Worm (Caenorhabditis elegans): Measurements from ENCODE around the gene abhd-3.2.

The abhd-3.2 gene

DNA sequence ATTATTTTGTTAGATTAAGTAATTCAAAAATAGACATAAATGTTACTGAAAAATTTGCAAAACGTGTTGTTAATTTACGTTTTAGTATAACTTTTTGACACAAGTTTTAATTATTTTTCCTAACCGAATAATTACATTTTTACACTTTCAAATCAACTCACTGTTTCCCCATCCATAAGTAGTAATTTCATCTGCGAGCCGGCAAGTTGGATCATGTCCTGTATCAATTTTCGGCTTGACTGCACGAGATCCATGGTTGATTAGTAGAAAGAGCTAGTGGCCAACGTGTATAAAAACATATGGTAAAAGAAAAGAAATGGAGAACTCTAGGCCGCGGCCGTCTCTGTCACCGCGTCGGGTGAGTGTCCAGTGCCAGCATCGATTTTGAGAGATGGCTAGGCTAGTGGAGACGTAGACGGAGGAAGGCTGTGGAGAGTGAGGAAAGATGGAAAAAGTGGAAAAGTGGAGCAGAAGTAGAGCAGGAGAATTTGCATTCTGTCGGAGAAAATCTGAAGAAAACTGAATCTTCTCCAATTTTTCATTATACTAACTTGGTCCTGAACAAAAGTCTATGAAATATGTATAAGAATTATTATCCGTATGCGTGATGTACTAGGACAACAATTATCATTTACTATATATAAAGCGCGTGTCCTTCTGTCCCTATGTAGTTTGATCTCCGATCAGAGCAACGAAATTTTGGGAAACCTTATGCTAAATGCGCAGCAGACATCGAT lies 3.1 kb downstream of the abhd-3.2 start, which contains the start of gene vps-45 (continued):
- TF ChIP-seq isw-1 (GFP tag; IDR thresholded peaks at IDR 0.05) (peak; percentile 11; the same call in 1 of the 2 replicates), tbx-2 (tag; optimal IDR thresholded peaks at IDR 0.05) (peak; percentile 43), aly-2 (tag; optimal IDR thresholded peaks at IDR 0.05) (no peak), nhr-11 (tag; optimal IDR thresholded peaks at IDR 0.05) (no peak), sptf-1 (tag; optimal IDR thresholded peaks at IDR 0.05) (no peak), fos-1 (tag; optimal IDR thresholded peaks at IDR 0.05) (no peak), unc-86 (tag; optimal IDR thresholded peaks at IDR 0.05) (peak; percentile 14), unc-62 (GFP tag; optimal IDR thresholded peaks at IDR 0.05) (no peak), jun-1 (tag; optimal IDR thresholded peaks at IDR 0.05) (no peak), lin-39 (tag; optimal IDR thresholded peaks at IDR 0.05) (no peak), snpc-4 (tag; optimal IDR thresholded peaks at IDR 0.05) (no peak), snu-23 (GFP tag; optimal IDR thresholded peaks at IDR 0.05) (peak; percentile 65), dsc-1 (tag; optimal IDR thresholded peaks at IDR 0.05) (peak; percentile 57), pax-3 (tag; optimal IDR thresholded peaks at IDR 0.05) (no peak), ceh-88 (GFP tag; IDR thresholded peaks at IDR 0.05) (no peak), lin-13 (GFP tag; optimal IDR thresholded peaks at IDR 0.05) (no peak), sup-37 (GFP tag; optimal IDR thresholded peaks at IDR 0.05) (no peak), ceh-82 (tag; optimal IDR thresholded peaks at IDR 0.05) (peak in 2 of 3 experiments; percentile 12 to 60), nhr-76 (tag; optimal IDR thresholded peaks at IDR 0.05) (no peak), fkh-8 (tag; optimal IDR thresholded peaks at IDR 0.05) (no peak), mep-1 (tag; optimal IDR thresholded peaks at IDR 0.05) (peak; percentile 44), elt-2 (tag; optimal IDR thresholded peaks at IDR 0.05) (peak; percentile 8), egl-27 (tag; optimal IDR thresholded peaks at IDR 0.05) (no peak), mab-9 (GFP tag; IDR thresholded peaks at IDR 0.05) (no peak), ztf-4 (tag; optimal IDR thresholded peaks at IDR 0.05) (no peak), nhr-12 (tag; optimal IDR thresholded peaks at IDR 0.05) (no peak), nhr-84 (tag; optimal IDR thresholded peaks at IDR 0.05) (no peak), hlh-4 (tag; optimal IDR thresholded peaks at IDR 0.05) (no peak), nhr-237 (tag; optimal IDR thresholded peaks at IDR 0.05) (no peak), nhr-71 (tag; optimal IDR thresholded peaks at IDR 0.05) (peak; percentile 42), zip-4 (GFP tag; optimal IDR thresholded peaks at IDR 0.05) (no peak), efl-1 (optimal IDR thresholded peaks at IDR 0.05) (peak; percentile 3 to 6), efl-1 (GFP tag; optimal IDR thresholded peaks at IDR 0.05 in 1 of 2) (no peak), fkh-10 (GFP tag; optimal IDR thresholded peaks at IDR 0.05) (no peak), mdl-1 (tag; optimal IDR thresholded peaks at IDR 0.05) (peak in 1 of 2 experiments; percentile 11), swsn-7 (tag; optimal IDR thresholded peaks at IDR 0.05) (peak; percentile 38)

DNA sequence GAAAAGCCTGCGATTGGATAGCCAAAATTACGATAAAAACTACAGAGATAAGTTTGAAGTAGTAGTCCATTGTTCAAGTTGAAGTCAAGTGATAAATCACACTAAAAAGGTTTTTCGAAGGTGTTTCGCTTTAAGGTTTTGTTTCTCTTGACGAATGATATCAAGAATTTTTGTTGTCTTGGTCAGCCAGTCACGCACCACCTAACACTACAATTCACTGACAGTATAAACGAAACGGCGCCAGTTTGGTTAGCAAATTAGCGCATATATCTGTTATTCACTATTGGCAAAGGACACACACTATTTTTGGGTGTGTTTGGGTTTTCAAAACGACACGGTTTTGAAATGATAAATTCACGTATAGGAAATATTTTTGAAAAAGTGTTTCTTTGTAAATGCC lies 7.7 kb downstream of the abhd-3.2 start, which contains the start of gene C44C1.6:
C44C1.6 (minus strand) TSS at position 199 of the 400 bp plus-strand sequence.
- TF ChIP-seq blmp-1 (tag; optimal IDR thresholded peaks at IDR 0.05) (peak; percentile 63), mef-2 (tag; optimal IDR thresholded peaks at IDR 0.05) (no peak), unc-30 (tag; optimal IDR thresholded peaks at IDR 0.05) (no peak), aly-2 (tag; optimal IDR thresholded peaks at IDR 0.05) (no peak), ceh-90 (tag; optimal IDR thresholded peaks at IDR 0.05) (no peak), skn-1 (tag; optimal IDR thresholded peaks at IDR 0.05) (no peak), zip-4 (GFP tag; optimal IDR thresholded peaks at IDR 0.05) (no peak), ces-1 (GFP tag; optimal IDR thresholded peaks at IDR 0.05) (no peak), snpc-4 (tag; optimal IDR thresholded peaks at IDR 0.05) (no peak), ama-1 (optimal IDR thresholded peaks at IDR 0.05) (no peak), efl-1 (optimal IDR thresholded peaks at IDR 0.05) (no peak), efl-1 (GFP tag; optimal IDR thresholded peaks at IDR 0.05 in 1 of 2) (no peak), nhr-12 (tag; optimal IDR thresholded peaks at IDR 0.05) (no peak), unc-130 (tag; optimal IDR thresholded peaks at IDR 0.05) (peak; percentile 79), mab-9 (GFP tag; IDR thresholded peaks at IDR 0.05) (no peak), alr-1 (tag; optimal IDR thresholded peaks at IDR 0.05; ENCODE audit: borderline replicate concordance) (no peak), isw-1 (GFP tag; IDR thresholded peaks at IDR 0.05) (no peak), dpl-1 (GFP tag; optimal IDR thresholded peaks at IDR 0.05) (no peak), efl-3 (GFP tag; optimal IDR thresholded peaks at IDR 0.05) (no peak), lsy-2 (tag; optimal IDR thresholded peaks at IDR 0.05) (peak in 1 of 2 experiments; percentile 5), sup-37 (GFP tag; optimal IDR thresholded peaks at IDR 0.05) (no peak), pax-3 (tag; optimal IDR thresholded peaks at IDR 0.05) (no peak), ztf-4 (tag; optimal IDR thresholded peaks at IDR 0.05) (no peak), xbp-1 (tag; optimal IDR thresholded peaks at IDR 0.05) (no peak), nhr-85 (tag) (peak; percentile 47), tbx-2 (tag; optimal IDR thresholded peaks at IDR 0.05) (no peak), ceh-63 (GFP tag; optimal IDR thresholded peaks at IDR 0.05) (no peak), nhr-20 (tag; optimal IDR thresholded peaks at IDR 0.05) (no peak)
